Worm (Caenorhabditis elegans): ENCODE measurements around the gene W06B4.2.

W06B4.2 gene

DNA sequence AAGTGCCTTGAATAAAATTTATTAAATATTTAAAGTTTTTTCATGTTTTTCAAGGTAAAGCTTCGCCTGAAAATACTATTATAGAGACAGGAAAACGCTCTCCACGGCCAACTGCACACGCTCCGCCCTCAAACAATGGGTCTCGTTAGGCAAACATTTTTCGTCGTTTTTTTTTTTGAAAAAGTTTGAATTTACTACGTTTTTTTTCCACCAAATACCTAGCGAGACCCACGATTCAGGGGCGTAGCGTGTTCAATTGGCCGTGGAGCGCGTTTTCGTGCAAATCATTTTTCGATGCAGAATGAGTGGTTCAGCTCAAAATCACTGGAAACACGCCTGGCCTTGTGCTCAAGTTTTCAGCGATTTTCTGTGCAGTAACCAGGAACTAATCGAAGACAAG is at the start of gene W06B4.2:
TSS of gene W06B4.2 (plus strand) at position 301 of the 400 bp plus-strand sequence.
- TF ChIP-seq mes-4 (tag; optimal IDR thresholded peaks at IDR 0.05) (no peak), tbx-9 (tag; optimal IDR thresholded peaks at IDR 0.05; ENCODE audit: borderline replicate concordance) (no peak), B0261.1 (tag; optimal IDR thresholded peaks at IDR 0.05) (no peak), ets-4 (GFP tag; optimal IDR thresholded peaks at IDR 0.05) (no peak), K11D2.4 (GFP tag; IDR thresholded peaks at IDR 0.05) (no peak), nfya-2 (GFP tag; IDR thresholded peaks at IDR 0.05) (no peak), dox-1 (GFP tag; IDR thresholded peaks at IDR 0.05) (no peak), ekl-4 (GFP tag; IDR thresholded peaks at IDR 0.05) (no peak)

DNA sequence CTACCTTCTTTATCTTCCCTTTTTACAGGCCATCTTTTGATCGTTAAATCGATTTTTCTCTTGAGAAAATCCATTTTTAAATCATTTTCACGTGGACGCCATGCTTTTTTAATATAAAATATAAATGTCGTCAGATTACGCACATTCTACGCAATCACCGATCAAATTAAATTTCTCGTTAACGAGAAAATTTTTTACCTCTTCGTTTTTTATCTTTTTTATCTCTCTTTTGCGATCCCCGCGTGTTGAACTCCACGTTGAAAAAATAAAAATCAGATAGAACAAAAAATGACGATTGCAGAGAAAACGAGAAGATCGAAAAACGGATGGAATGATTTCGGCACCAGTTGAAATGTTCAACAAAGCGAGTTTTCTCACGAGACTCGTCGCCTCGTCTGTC is 48.0 kb upstream of the W06B4.2 start, which contains the start of gene bpnt-1:
TSS of gene bpnt-1 (plus strand) at position 301 of the 400 bp plus-strand sequence.
- 0 out of 2 replicates have a peak, but pooled peaks have one; percentile 28 for TF ChIP-seq Y95B8A.8 (GFP tag; IDR thresholded peaks at IDR 0.05)
- TF ChIP-seq lin-35 (GFP tag; optimal IDR thresholded peaks at IDR 0.05): no peak
- no peak for TF ChIP-seq F52B5.7 (tag; optimal IDR thresholded peaks at IDR 0.05)

ce11 chrII:4424807-4425206 is 43.2 kb upstream of the W06B4.2 start, which contains the start of the genes dcaf-13 and toe-1:
Gene dcaf-13 (minus strand): TSS chrII:4424902.
Gene toe-1 (plus strand): TSS chrII:4425167.
- TF ChIP-seq dox-1 (GFP tag; IDR thresholded peaks at IDR 0.05) (no peak), ceh-91 (GFP tag; IDR thresholded peaks at IDR 0.05) (no peak), B0336.3 (GFP tag; IDR thresholded peaks at IDR 0.05) (no peak), ztf-28 (GFP tag; IDR thresholded peaks at IDR 0.05) (no peak), ekl-4 (GFP tag; IDR thresholded peaks at IDR 0.05) (no peak), lsl-1 (GFP tag; optimal IDR thresholded peaks at IDR 0.05) (peak; percentile 5), somi-1 (GFP tag; optimal IDR thresholded peaks at IDR 0.05) (no peak), snpc-1.1 (tag; optimal IDR thresholded peaks at IDR 0.05; ENCODE audit: insufficient read depth) (no peak), dpl-1 (GFP tag; optimal IDR thresholded peaks at IDR 0.05) (no peak), madf-6 (GFP tag; IDR thresholded peaks at IDR 0.05) (peak; percentile 46; the same call in 1 of the 2 replicates), F23B12.7 (tag; optimal IDR thresholded peaks at IDR 0.05; ENCODE audit: insufficient read depth) (no peak), ztf-25 (GFP tag; IDR thresholded peaks at IDR 0.05) (no peak)

ce11 chrII:4428121-4428520 is 39.8 kb upstream of the W06B4.2 start:
- TF ChIP-seq hrde-1 (tag; optimal IDR thresholded peaks at IDR 0.05; ENCODE audit: borderline replicate concordance) (no peak), ceh-91 (GFP tag; IDR thresholded peaks at IDR 0.05) (no peak), ccch-3 (GFP tag; optimal IDR thresholded peaks at IDR 0.05) (no peak), ceh-40 (GFP tag; IDR thresholded peaks at IDR 0.05) (no peak), F39B2.1 (GFP tag; IDR thresholded peaks at IDR 0.05) (no peak), cebp-2 (GFP tag; IDR thresholded peaks at IDR 0.05) (0 out of 2 replicates have a peak, but pooled peaks have one; percentile 36), snpc-3.4 (tag; optimal IDR thresholded peaks at IDR 0.05) (no peak), snpc-4 (GFP tag; optimal IDR thresholded peaks at IDR 0.05) (no peak), snpc-4 (tag; optimal IDR thresholded peaks at IDR 0.05) (no peak), ztf-26 (tag; optimal IDR thresholded peaks at IDR 0.05) (no peak), Y95B8A.8 (GFP tag; IDR thresholded peaks at IDR 0.05) (no peak), madf-6 (GFP tag; IDR thresholded peaks at IDR 0.05) (no peak), mcd-1 (GFP tag; IDR thresholded peaks at IDR 0.05) (no peak), attf-6 (GFP tag; IDR thresholded peaks at IDR 0.05) (no peak), madf-8 (GFP tag; conservative IDR thresholded peaks at IDR 0.05) (0 out of 2 replicates have a peak, but pooled peaks have one; percentile 11), zfh-2 (GFP tag; conservative IDR thresholded peaks at IDR 0.05) (0 out of 2 replicates have a peak, but pooled peaks have one; percentile 35)

All from whole organism, young adult.